Fruit fly (Drosophila melanogaster): ENCODE data around the gene wat.

wat gene

dm6 chr3R:29066285-29066684, 46.1 kb upstream of the wat start (continued):
- TF ChIP-seq Rfx (GFP tag; IDR thresholded peaks at IDR 0.05) (no peak), wek (GFP tag; optimal IDR thresholded peaks at IDR 0.05) (peak; percentile 61), ham (GFP tag; IDR thresholded peaks at IDR 0.05) (no peak), ATbp (GFP tag; optimal IDR thresholded peaks at IDR 0.05) (peak; percentile 58), Dip3 (GFP tag; optimal IDR thresholded peaks at IDR 0.05) (no peak), Sry-β (GFP tag; optimal IDR thresholded peaks at IDR 0.05) (no peak), Sin3A (optimal IDR thresholded peaks at IDR 0.05) (no peak), exex (tag; optimal IDR thresholded peaks at IDR 0.05) (peak; percentile 24), Oli (tag; optimal IDR thresholded peaks at IDR 0.05) (no peak), CG9932 (GFP tag; IDR thresholded peaks at IDR 0.05) (no peak), ara (GFP tag; IDR thresholded peaks at IDR 0.05) (no peak), Sry-δ (GFP tag; optimal IDR thresholded peaks at IDR 0.05) (no peak), HLHmδ (GFP tag; optimal IDR thresholded peaks at IDR 0.05) (no peak), cwo (GFP tag; optimal IDR thresholded peaks at IDR 0.05) (peak; percentile 6), CG3995 (GFP tag; optimal IDR thresholded peaks at IDR 0.05) (no peak), grn (GFP tag; optimal IDR thresholded peaks at IDR 0.05) (peak; percentile 49), GATAe (GFP tag; conservative IDR thresholded peaks at IDR 0.05) (no peak), pb (GFP tag; optimal IDR thresholded peaks at IDR 0.05) (no peak), dysf (GFP tag; IDR thresholded peaks at IDR 0.05) (no peak), CG12071 (GFP tag; optimal IDR thresholded peaks at IDR 0.05) (peak; percentile 47), CG17359 (tag; optimal IDR thresholded peaks at IDR 0.05) (no peak), esg (GFP tag; conservative IDR thresholded peaks at IDR 0.05) (no peak), CG18599 (GFP tag; optimal IDR thresholded peaks at IDR 0.05) (peak; percentile 36), CG2712 (tag; optimal IDR thresholded peaks at IDR 0.05) (no peak), Scr (GFP tag; IDR thresholded peaks at IDR 0.05; ENCODE audit: partially characterized antibody) (no peak), C15 (GFP tag; IDR thresholded peaks at IDR 0.05) (no peak), stc (GFP tag; IDR thresholded peaks at IDR 0.05) (no peak), CG7987 (GFP tag; optimal IDR thresholded peaks at IDR 0.05) (peak; percentile 53), CG11504 (tag; optimal IDR thresholded peaks at IDR 0.05) (no peak), seq (GFP tag; IDR thresholded peaks at IDR 0.05) (no peak), lab (GFP tag; optimal IDR thresholded peaks at IDR 0.05) (peak; percentile 60), CG2129 (GFP tag; IDR thresholded peaks at IDR 0.05; ENCODE audit: partially characterized antibody) (no peak), abd-A (tag; optimal IDR thresholded peaks at IDR 0.05) (no peak), Antp (GFP tag; optimal IDR thresholded peaks at IDR 0.05) (no peak), danr (GFP tag; IDR thresholded peaks at IDR 0.05) (no peak), CG16813 (GFP tag; IDR thresholded peaks at IDR 0.05; ENCODE audit: partially characterized antibody) (no peak), CG8089 (GFP tag; optimal IDR thresholded peaks at IDR 0.05) (no peak), klu (GFP tag; IDR thresholded peaks at IDR 0.05) (no peak), CG8944 (GFP tag; optimal IDR thresholded peaks at IDR 0.05) (no peak), salm (tag; optimal IDR thresholded peaks at IDR 0.05) (no peak), CG7357 (GFP tag; IDR thresholded peaks at IDR 0.05) (no peak), pan (optimal IDR thresholded peaks at IDR 0.05) (no peak), pan (GFP tag; optimal IDR thresholded peaks at IDR 0.05 in 1 of 2, IDR thresholded peaks at IDR 0.05 in 1 of 2) (no peak), hb (GFP tag; IDR thresholded peaks at IDR 0.05; ENCODE audit: partially characterized antibody) (no peak), insv (GFP tag; optimal IDR thresholded peaks at IDR 0.05) (peak in 1 of 2 experiments; percentile 2), CG10543 (GFP tag; optimal IDR thresholded peaks at IDR 0.05) (no peak), CG1832 (GFP tag; optimal IDR thresholded peaks at IDR 0.05) (no peak), Bgb (GFP tag; IDR thresholded peaks at IDR 0.05; ENCODE audit: partially characterized antibody) (no peak), trem (tag; optimal IDR thresholded peaks at IDR 0.05) (no peak), ken (GFP tag; IDR thresholded peaks at IDR 0.05) (no peak), ftz-f1 (GFP tag; optimal IDR thresholded peaks at IDR 0.05) (no peak), crc (GFP tag; optimal IDR thresholded peaks at IDR 0.05) (no peak)

Measured in whole organism, embryonic.